Fruit fly (Drosophila melanogaster) whole organism, prepupa: ENCODE measurements around the gene yellow-c.

ENCODE experiments used
- Blimp-1 ChIP-seq: fragments of 200-800 bp; sonication (Bioruptor generic); optimal IDR thresholded peaks from 3 replicates; lab custom pipeline; 2017; ENCODE audit warnings: missing biosample characterization, missing genetic modification characterization, mild to moderate bottlenecking, moderate library complexity, missing genetic modification reagents
- CG10669 ChIP-seq: fragments of 200-800 bp; sonication (Bioruptor generic); optimal IDR thresholded peaks from 3 replicates; lab custom pipeline; 2018; ENCODE audit warnings: missing biosample characterization, mild to moderate bottlenecking, missing genetic modification characterization, moderate library complexity
- CG11294 ChIP-seq: fragments of 200-800 bp; sonication (Bioruptor generic); IDR thresholded peaks from 2 replicates; pipeline ENCODE4 v1.3.6; 2022; ENCODE audit warnings: missing biosample characterization, missing genetic modification characterization
- CG15336 ChIP-seq: fragments of 200-800 bp; sonication (Bioruptor generic); IDR thresholded peaks from 2 replicates; pipeline ENCODE4 v1.3.6; 2022; ENCODE audit warnings: missing biosample characterization, missing genetic modification characterization
- CG16779 ChIP-seq: fragments of 200-800 bp; sonication (Bioruptor generic); optimal IDR thresholded peaks from 3 replicates; lab custom pipeline; 2017; ENCODE audit warnings: missing biosample characterization, mild to moderate bottlenecking, missing genetic modification characterization
- CG3032 ChIP-seq: fragments of 200-800 bp; optimal IDR thresholded peaks from 2 replicates; lab custom pipeline; 2019; ENCODE audit warnings: missing biosample characterization, mild to moderate bottlenecking, missing genetic modification characterization, moderate library complexity
- CG31627 ChIP-seq: fragments of 200-800 bp; sonication (Bioruptor generic); optimal IDR thresholded peaks from 3 replicates; lab custom pipeline; 2016; ENCODE audit warnings: missing biosample characterization, missing genetic modification characterization
- CG32006 ChIP-seq: fragments of 200-800 bp; sonication (Bioruptor generic); optimal IDR thresholded peaks from 3 replicates; lab custom pipeline; 2017; ENCODE audit warnings: missing biosample characterization, mild to moderate bottlenecking, missing genetic modification characterization
- CG34406 ChIP-seq: fragments of 200-800 bp; sonication (Bioruptor generic); optimal IDR thresholded peaks from 3 replicates; lab custom pipeline; 2016; ENCODE audit warnings: missing biosample characterization, missing genetic modification characterization
- CG3919 ChIP-seq: fragments of 200-800 bp; sonication (Bioruptor generic); optimal IDR thresholded peaks from 3 replicates; lab custom pipeline; 2016; ENCODE audit warnings: missing biosample characterization, missing genetic modification characterization
- CG6163 ChIP-seq: fragments of 200-800 bp; sonication (Bioruptor generic); IDR thresholded peaks from 3 replicates; pipeline ENCODE4 v1.3.6; 2022; ENCODE audit warnings: missing biosample characterization, missing genetic modification characterization
- CG6276 ChIP-seq: fragments of 200-800 bp; sonication (Bioruptor generic); optimal IDR thresholded peaks from 2 replicates; lab custom pipeline; 2017; ENCODE audit warnings: missing biosample characterization, mild to moderate bottlenecking, missing genetic modification characterization
- CG6792 ChIP-seq: fragments of 200-800 bp; sonication (Bioruptor generic); optimal IDR thresholded peaks from 3 replicates; lab custom pipeline; 2016; ENCODE audit warnings: missing biosample characterization, missing genetic modification characterization
- CG6808 ChIP-seq: fragments of 200-800 bp; sonication (Bioruptor generic); optimal IDR thresholded peaks from 3 replicates; lab custom pipeline; 2017; ENCODE audit warnings: missing biosample characterization, missing genetic modification characterization, mild to moderate bottlenecking, moderate library complexity, missing genetic modification reagents
- CG7368 ChIP-seq: fragments of 200-800 bp; sonication (Bioruptor generic); optimal IDR thresholded peaks from 3 replicates; lab custom pipeline; 2016; ENCODE audit warnings: missing biosample characterization, missing genetic modification characterization
- CG8119 ChIP-seq: fragments of 200-800 bp; sonication (Bioruptor generic); IDR thresholded peaks from 3 replicates; pipeline ENCODE4 v1.3.6; 2022; ENCODE audit warnings: missing biosample characterization, missing genetic modification characterization
- CG8319 ChIP-seq: fragments of 200-800 bp; sonication (Bioruptor generic); optimal IDR thresholded peaks from 3 replicates; lab custom pipeline; 2016; ENCODE audit warnings: missing biosample characterization, missing genetic modification characterization
- CG8632 ChIP-seq: fragments of 200-800 bp; sonication (Bioruptor generic); optimal IDR thresholded peaks from 3 replicates; lab custom pipeline; 2016; ENCODE audit warnings: missing biosample characterization, missing genetic modification characterization
- CG9139 ChIP-seq: fragments of 200-800 bp; sonication (Bioruptor generic); optimal IDR thresholded peaks from 3 replicates; lab custom pipeline; 2017; ENCODE audit warnings: missing biosample characterization, mild to moderate bottlenecking, missing genetic modification characterization
- Eip78C ChIP-seq: fragments of 200-800 bp; sonication (Bioruptor generic); peaks from one replicate; lab custom pipeline; 2016; ENCODE audit warnings: missing biosample characterization, missing genetic modification characterization
- Eip93F ChIP-seq: fragments of 200-800 bp; sonication (Bioruptor generic); optimal IDR thresholded peaks from 2 replicates; lab custom pipeline; 2016; ENCODE audit warnings: missing biosample characterization, mild to moderate bottlenecking, missing genetic modification characterization
- Ets21C ChIP-seq: fragments of 200-800 bp; sonication (Bioruptor generic); optimal IDR thresholded peaks from 3 replicates; lab custom pipeline; 2016; ENCODE audit warnings: missing biosample characterization, missing genetic modification characterization
- Ets96B ChIP-seq: fragments of 200-800 bp; optimal IDR thresholded peaks from 2 replicates; lab custom pipeline; 2019; ENCODE audit warnings: missing biosample characterization, mild to moderate bottlenecking, missing genetic modification characterization, moderate library complexity
- Gug ChIP-seq: fragments of 200-800 bp; sonication (Bioruptor generic); IDR thresholded peaks from 2 replicates; pipeline ENCODE4 v1.3.6; 2022; ENCODE audit warnings: missing biosample characterization, missing genetic modification characterization
- Hr4 ChIP-seq: fragments of 200-800 bp; sonication (Bioruptor generic); optimal IDR thresholded peaks from 3 replicates; lab custom pipeline; 2016; ENCODE audit warnings: missing biosample characterization, missing genetic modification characterization
- Met ChIP-seq: fragments of 200-800 bp; sonication (Bioruptor generic); optimal IDR thresholded peaks from 3 replicates; lab custom pipeline; 2016; ENCODE audit warnings: missing biosample characterization, missing genetic modification characterization
- OdsH ChIP-seq: fragments of 200-800 bp; sonication (Bioruptor generic); optimal IDR thresholded peaks from 3 replicates; lab custom pipeline; 2016; ENCODE audit warnings: missing biosample characterization, missing genetic modification characterization
- Smox ChIP-seq: fragments of 200-800 bp; sonication (Bioruptor generic); optimal IDR thresholded peaks from 3 replicates; lab custom pipeline; 2016; ENCODE audit warnings: missing biosample characterization, missing genetic modification characterization
- Sox102F ChIP-seq: fragments of 200-800 bp; sonication (Bioruptor generic); optimal IDR thresholded peaks from 2 replicates; lab custom pipeline; 2016; ENCODE audit warnings: missing biosample characterization, mild to moderate bottlenecking, missing genetic modification characterization
- Sox14 ChIP-seq: fragments of 200-800 bp; sonication (Bioruptor generic); optimal IDR thresholded peaks from 3 replicates; lab custom pipeline; 2016; ENCODE audit warnings: missing biosample characterization, missing genetic modification characterization
- Sox15 ChIP-seq: fragments of 200-800 bp; sonication (Bioruptor generic); optimal IDR thresholded peaks from 3 replicates; lab custom pipeline; 2016; ENCODE audit warnings: missing biosample characterization, missing genetic modification characterization
- achi ChIP-seq: fragments of 200-800 bp; sonication (Bioruptor generic); optimal IDR thresholded peaks from 3 replicates; lab custom pipeline; 2016; ENCODE audit warnings: missing biosample characterization, missing genetic modification characterization
- acj6 ChIP-seq: fragments of 200-800 bp; sonication (Bioruptor generic); optimal IDR thresholded peaks from 3 replicates; lab custom pipeline; 2016; ENCODE audit warnings: missing biosample characterization, missing genetic modification characterization
- cyc ChIP-seq: fragments of 200-800 bp; sonication (Bioruptor generic); optimal IDR thresholded peaks from 3 replicates; lab custom pipeline; 2016; ENCODE audit warnings: missing biosample characterization, missing genetic modification characterization
- dsx ChIP-seq: fragments of 200-800 bp; optimal IDR thresholded peaks from 3 replicates; lab custom pipeline; 2019; ENCODE audit warnings: missing biosample characterization, mild to moderate bottlenecking, missing genetic modification characterization, moderate library complexity; ENCODE audit not compliant: poor library complexity, severe bottlenecking
- eg ChIP-seq: fragments of 200-800 bp; sonication (Bioruptor generic); IDR thresholded peaks from 3 replicates; pipeline ENCODE4 v1.3.6; 2022; ENCODE audit warnings: missing biosample characterization, missing genetic modification characterization
- esn ChIP-seq: fragments of 200-800 bp; sonication (Bioruptor generic); optimal IDR thresholded peaks from 2 replicates; lab custom pipeline; 2016; ENCODE audit warnings: missing biosample characterization, mild to moderate bottlenecking, missing genetic modification characterization, moderate library complexity
- fd59A ChIP-seq: fragments of 200-800 bp; sonication (Bioruptor generic); optimal IDR thresholded peaks from 2 replicates; lab custom pipeline; 2017; ENCODE audit warnings: missing biosample characterization, mild to moderate bottlenecking, missing genetic modification characterization, missing genetic modification reagents
- fd85E ChIP-seq: fragments of 200-800 bp; sonication (Bioruptor generic); optimal IDR thresholded peaks from 3 replicates; lab custom pipeline; 2016; ENCODE audit warnings: missing biosample characterization, missing genetic modification characterization
- fkh ChIP-seq: fragments of 200-800 bp; sonication (Bioruptor generic); optimal IDR thresholded peaks from 3 replicates; lab custom pipeline; 2017; ENCODE audit warnings: missing biosample characterization, mild to moderate bottlenecking, missing genetic modification characterization, moderate library complexity
- lz ChIP-seq: fragments of 200-800 bp; sonication (Bioruptor generic); optimal IDR thresholded peaks from 3 replicates; lab custom pipeline; 2016; ENCODE audit warnings: missing biosample characterization, missing genetic modification characterization
- salr ChIP-seq, 2 experiments: fragments of 200-800 bp; sonication (Bioruptor generic); optimal IDR thresholded peaks; 3 replicates each; lab custom pipeline; 2016 to 2018; ENCODE audit warnings: missing biosample characterization in 2 of 2, missing genetic modification characterization in 2 of 2, mild to moderate bottlenecking in 1 of 2
- spab ChIP-seq: fragments of 200-800 bp; sonication (Bioruptor generic); optimal IDR thresholded peaks from 2 replicates; lab custom pipeline; 2017; ENCODE audit warnings: missing biosample characterization, mild to moderate bottlenecking, missing genetic modification characterization, missing genetic modification reagents
- ss ChIP-seq, 2 experiments: fragments of 200-800 bp; sonication (Bioruptor generic); optimal IDR thresholded peaks; 2 replicates in 1 of 2; 3 replicates in 1 of 2; lab custom pipeline; 2017 to 2018; ENCODE audit warnings: mild to moderate bottlenecking in 2 of 2, missing biosample characterization in 2 of 2, missing genetic modification characterization in 2 of 2, moderate library complexity in 1 of 2
- svp ChIP-seq: fragments of 200-800 bp; sonication (Bioruptor generic); peaks from one replicate; lab custom pipeline; 2016; ENCODE audit warnings: missing biosample characterization, missing genetic modification characterization
- topi ChIP-seq: fragments of 200-800 bp; sonication (Bioruptor generic); optimal IDR thresholded peaks from 3 replicates; lab custom pipeline; 2016; ENCODE audit warnings: missing biosample characterization, missing genetic modification characterization
- vri ChIP-seq: fragments of 200-800 bp; sonication (Bioruptor generic); optimal IDR thresholded peaks from 3 replicates; lab custom pipeline; 2016; ENCODE audit warnings: missing biosample characterization, mild to moderate bottlenecking, missing genetic modification characterization

Gene yellow-c

DNA sequence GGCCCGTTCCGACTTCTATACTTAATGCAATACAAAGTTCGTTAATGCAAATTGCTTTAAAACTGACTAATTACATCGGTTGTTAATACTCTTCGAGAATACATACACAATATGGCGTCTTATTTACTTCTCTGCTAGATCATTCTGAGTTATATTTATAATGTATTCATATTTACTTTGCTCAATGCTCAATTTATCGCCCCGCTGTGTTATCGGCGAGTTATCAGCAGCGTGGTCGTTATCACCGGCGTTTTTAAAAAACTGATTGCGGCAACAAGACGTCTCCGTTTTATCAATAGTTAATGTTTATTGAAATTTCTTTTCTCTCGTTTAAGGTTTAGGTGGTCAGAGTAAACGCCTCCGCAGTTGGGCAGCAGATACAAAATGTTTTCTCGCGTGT lies 23.8 kb downstream of the yellow-c start:
- TF ChIP-seq CG8319 (GFP tag; lab: Kevin White, UChicago) (no peak), CG6792 (GFP tag; lab: Kevin White, UChicago) (no peak), lz (no peak), CG11294 (no peak), eg (GFP tag; lab: Robert Waterston, UW) (no peak), CG15336 (GFP tag; lab: Robert Waterston, UW) (no peak), CG10669 (GFP tag; lab: Kevin White, UChicago) (no peak), fd59A (GFP tag; lab: Kevin White, UChicago) (no peak), Sox15 (GFP tag; lab: Kevin White, UChicago) (no peak), Eip93F (no peak), ss (GFP tag; optimal IDR thresholded peaks at IDR 0.05; lab: Kevin White, UChicago) (no peak), topi (GFP tag; lab: Kevin White, UChicago) (no peak), CG6808 (GFP tag; lab: Kevin White, UChicago) (no peak), Blimp-1 (GFP tag; lab: Kevin White, UChicago) (no peak), Ets96B (tag; lab: Kevin White, UChicago) (no peak), CG8632 (no peak), OdsH (GFP tag; lab: Kevin White, UChicago) (no peak), CG8119 (GFP tag; lab: Robert Waterston, UW) (no peak), Hr4 (GFP tag; lab: Kevin White, UChicago) (no peak), CG7368 (GFP tag; lab: Kevin White, UChicago) (no peak)

DNA sequence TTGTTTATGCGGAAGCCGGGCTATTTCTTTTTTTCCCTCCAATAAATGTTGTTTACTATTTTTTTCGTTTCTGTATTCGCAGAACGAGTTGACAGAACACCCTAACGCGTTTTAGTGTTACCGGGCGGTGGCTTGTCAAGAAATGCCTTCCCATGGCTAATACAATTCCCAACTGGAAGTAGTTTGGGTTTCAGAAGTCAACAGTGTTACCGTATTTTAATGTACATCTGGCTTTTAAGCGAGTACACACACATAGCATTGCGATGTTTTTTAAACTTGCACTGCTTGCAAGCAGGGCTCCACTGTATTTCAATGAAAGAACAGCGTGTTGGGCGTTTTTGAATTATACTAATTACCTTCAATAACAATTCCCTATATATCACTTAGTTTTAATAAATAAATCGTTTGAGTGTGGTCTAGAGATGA lies 25.4 kb downstream of the yellow-c start, which contains the start of gene TfIIS:
Gene TfIIS, minus strand, starts transcription at position 178 of the 426 bp plus-strand sequence.
- peak; percentile 84 for TF ChIP-seq svp (GFP tag; lab: Kevin White, UChicago)
- no peak for TF ChIP-seq CG3919
- no peak for TF ChIP-seq dsx (GFP tag; lab: Kevin White, UChicago)
- TF ChIP-seq salr (GFP tag; optimal IDR thresholded peaks at IDR 0.05; lab: Kevin White, UChicago), result no peak
- peak; percentile 47 for TF ChIP-seq fkh (GFP tag; lab: Kevin White, UChicago)
- no peak for TF ChIP-seq Sox102F (GFP tag; lab: Kevin White, UChicago)
- no peak for TF ChIP-seq Hr4 (GFP tag; lab: Kevin White, UChicago)
- TF ChIP-seq Smox (GFP tag; lab: Kevin White, UChicago), result no peak
- no peak for TF ChIP-seq CG3032 (tag; lab: Kevin White, UChicago)
- TF ChIP-seq CG6276, result no peak
- no peak for TF ChIP-seq achi (GFP tag; lab: Kevin White, UChicago)
- no peak for TF ChIP-seq vri (GFP tag; lab: Kevin White, UChicago)
- no peak for TF ChIP-seq acj6 (GFP tag; lab: Kevin White, UChicago)
- peak; percentile 21 for TF ChIP-seq Eip78C (GFP tag; lab: Kevin White, UChicago)
- TF ChIP-seq spab (GFP tag; lab: Kevin White, UChicago), result no peak

DNA sequence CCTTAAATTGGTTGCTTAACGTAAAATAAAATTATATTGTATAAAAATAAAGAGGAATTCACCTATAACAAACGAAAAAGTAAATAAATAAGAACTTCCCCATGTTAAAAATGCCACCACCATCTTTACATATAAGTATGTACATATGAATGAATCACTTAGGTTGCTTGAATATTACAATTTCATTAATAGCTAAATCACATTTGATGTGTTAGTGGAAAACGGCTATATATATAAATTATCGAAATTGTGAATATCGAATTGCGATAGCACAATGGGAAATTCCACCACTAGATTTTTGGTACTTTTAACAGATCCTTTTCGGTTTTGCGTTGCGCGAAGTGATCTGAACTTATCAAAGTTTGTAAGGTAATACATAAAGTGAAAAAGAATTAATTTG lies 26.2 kb downstream of the yellow-c start, which contains the start of the genes solo and vas:
Gene solo, plus strand, starts transcription at position 289 of the 400 bp plus-strand sequence.
Gene vas, plus strand, starts transcription at position 289 of the 400 bp plus-strand sequence.
- TF ChIP-seq CG31627 (GFP tag; lab: Kevin White, UChicago) (peak; percentile 18), eg (GFP tag; lab: Robert Waterston, UW) (no peak), CG6792 (GFP tag; lab: Kevin White, UChicago) (no peak), CG16779 (tag; lab: Kevin White, UChicago) (no peak), CG6276 (no peak), svp (GFP tag; lab: Kevin White, UChicago) (peak; percentile 60), CG6163 (0 out of 3 replicates have a peak, but pooled peaks have one; percentile 51), esn (peak; percentile 9), CG34406 (GFP tag; lab: Kevin White, UChicago) (no peak), fkh (GFP tag; lab: Kevin White, UChicago) (no peak), CG32006 (GFP tag; lab: Kevin White, UChicago) (no peak), CG8119 (GFP tag; lab: Robert Waterston, UW) (no peak), CG9139 (GFP tag; lab: Kevin White, UChicago) (no peak), Hr4 (GFP tag; lab: Kevin White, UChicago) (peak; percentile 45), Sox14 (GFP tag; lab: Kevin White, UChicago) (peak; percentile 41), dsx (GFP tag; lab: Kevin White, UChicago) (no peak), Met (no peak), OdsH (GFP tag; lab: Kevin White, UChicago) (peak; percentile 33), salr (GFP tag; optimal IDR thresholded peaks at IDR 0.05; lab: Kevin White, UChicago) (no peak), cyc (GFP tag; lab: Kevin White, UChicago) (peak; percentile 17), Eip93F (no peak), Gug (GFP tag; lab: Robert Waterston, UW) (no peak), spab (GFP tag; lab: Kevin White, UChicago) (no peak), fd85E (GFP tag; lab: Kevin White, UChicago) (no peak), CG7368 (GFP tag; lab: Kevin White, UChicago) (no peak), CG3919 (no peak), Ets21C (GFP tag; lab: Kevin White, UChicago) (no peak)
